Worm (Caenorhabditis elegans) whole organism, late embryonic: ENCODE measurements around the gene C06C6.9.

Source experiments
- C08G9.2 ChIP-seq: sonication (generic microtip); optimal IDR thresholded peaks from 2 replicates; lab custom pipeline; 2016; ENCODE audit warnings: mild to moderate bottlenecking, missing genetic modification characterization, moderate library complexity, missing compliant biosample characterization
- C38D4.7 ChIP-seq: fragments of 200-800 bp; sonication (Bioruptor generic); optimal IDR thresholded peaks from 2 replicates; lab custom pipeline; 2018; ENCODE audit warnings: mild to moderate bottlenecking, missing genetic modification characterization, moderate library complexity, missing compliant biosample characterization
- K02D7.2 ChIP-seq: sonication (generic microtip); optimal IDR thresholded peaks from 2 replicates; lab custom pipeline; 2017; ENCODE audit warnings: mild to moderate bottlenecking, missing genetic modification characterization, missing compliant biosample characterization
- K09A11.1 ChIP-seq: sonication (generic microtip); optimal IDR thresholded peaks from 2 replicates; lab custom pipeline; 2017; ENCODE audit warnings: antibody characterized with exemption, mild to moderate bottlenecking, missing genetic modification characterization, missing compliant biosample characterization; ENCODE audit not compliant: insufficient read depth
- ceh-14 ChIP-seq: sonication (generic microtip); optimal IDR thresholded peaks from 2 replicates; lab custom pipeline; 2016; ENCODE audit warnings: missing genotype, missing genetic modification characterization, missing compliant biosample characterization
- ceh-24 ChIP-seq: sonication (generic microtip); optimal IDR thresholded peaks from 2 replicates; lab custom pipeline; 2016; ENCODE audit warnings: mild to moderate bottlenecking, missing genetic modification characterization, missing compliant biosample characterization
- ceh-30 ChIP-seq: fragments of 150-350 bp; optimal IDR thresholded peaks from 2 replicates; lab custom pipeline; 2014; ENCODE audit warnings: missing biosample characterization, missing genetic modification characterization
- ceh-31 ChIP-seq: sonication (generic microtip); optimal IDR thresholded peaks from 2 replicates; lab custom pipeline; 2016; ENCODE audit warnings: missing genetic modification characterization, missing compliant biosample characterization
- ceh-34 ChIP-seq: sonication (generic microtip); optimal IDR thresholded peaks from 2 replicates; lab custom pipeline; 2016; ENCODE audit warnings: mild to moderate bottlenecking, missing genetic modification characterization, missing compliant biosample characterization
- ceh-45 ChIP-seq: fragments of 200-800 bp; sonication (Bioruptor generic); IDR thresholded peaks from 2 replicates; pipeline ENCODE4 v1.3.6; 2022; ENCODE audit warnings: missing genetic modification reagents, missing genetic modification characterization, missing compliant biosample characterization
- ceh-6 ChIP-seq: fragments of 200-800 bp; sonication (Bioruptor generic); optimal IDR thresholded peaks from 2 replicates; lab custom pipeline; 2018; ENCODE audit warnings: mild to moderate bottlenecking, missing genetic modification characterization, missing compliant biosample characterization
- che-1 ChIP-seq: sonication (generic microtip); optimal IDR thresholded peaks from 2 replicates; lab custom pipeline; 2016; ENCODE audit warnings: mild to moderate bottlenecking, missing genetic modification characterization, missing compliant biosample characterization
- elt-2 ChIP-seq: sonication (generic microtip); optimal IDR thresholded peaks from 2 replicates; lab custom pipeline; 2016; ENCODE audit warnings: missing genetic modification reagents, missing genetic modification characterization, missing compliant biosample characterization
- ets-4 ChIP-seq: sonication (generic microtip); optimal IDR thresholded peaks from 2 replicates; lab custom pipeline; 2016; ENCODE audit warnings: missing genetic modification characterization, missing compliant biosample characterization
- fkh-6 ChIP-seq: sonication (generic microtip); optimal IDR thresholded peaks from 2 replicates; lab custom pipeline; 2016; ENCODE audit warnings: missing genetic modification characterization, missing compliant biosample characterization
- hlh-15 ChIP-seq: sonication (generic microtip); optimal IDR thresholded peaks from 2 replicates; lab custom pipeline; 2016; ENCODE audit warnings: missing genetic modification characterization, missing compliant biosample characterization
- hlh-30 ChIP-seq: sonication (generic microtip); optimal IDR thresholded peaks from 2 replicates; lab custom pipeline; 2017; ENCODE audit warnings: antibody characterized with exemption, missing genetic modification characterization, missing compliant biosample characterization; ENCODE audit not compliant: insufficient read depth
- hlh-6 ChIP-seq: sonication (generic microtip); optimal IDR thresholded peaks from 2 replicates; lab custom pipeline; 2016; ENCODE audit warnings: missing genotype, missing genetic modification characterization, missing compliant biosample characterization
- hlh-8 ChIP-seq: sonication (generic microtip); optimal IDR thresholded peaks from 2 replicates; lab custom pipeline; 2016; ENCODE audit warnings: missing genotype, missing genetic modification characterization, missing compliant biosample characterization
- mec-3 ChIP-seq: sonication (generic microtip); optimal IDR thresholded peaks from 2 replicates; lab custom pipeline; 2016; ENCODE audit warnings: borderline replicate concordance, missing genetic modification characterization, missing compliant biosample characterization
- nfya-1 ChIP-seq: sonication (generic microtip); optimal IDR thresholded peaks from 2 replicates; lab custom pipeline; 2017; ENCODE audit warnings: missing genetic modification characterization, mild to moderate bottlenecking, missing compliant biosample characterization, antibody characterized with exemption, moderate library complexity
- nhr-11 ChIP-seq: fragments of 150-350 bp; optimal IDR thresholded peaks from 2 replicates; lab custom pipeline; 2014; ENCODE audit warnings: missing biosample characterization, missing genetic modification characterization
- pat-9 ChIP-seq: fragments of 200-800 bp; sonication (Bioruptor generic); optimal IDR thresholded peaks from 2 replicates; lab custom pipeline; 2018; ENCODE audit warnings: mild to moderate bottlenecking, missing genetic modification characterization, moderate library complexity, missing compliant biosample characterization
- pax-1 ChIP-seq: fragments of 150-350 bp; optimal IDR thresholded peaks from 2 replicates; lab custom pipeline; 2014; ENCODE audit warnings: missing biosample characterization, missing genetic modification characterization
- pha-2 ChIP-seq: sonication (generic microtip); optimal IDR thresholded peaks from 2 replicates; lab custom pipeline; 2017; ENCODE audit warnings: mild to moderate bottlenecking, missing genetic modification characterization, missing compliant biosample characterization
- pros-1 ChIP-seq: fragments of 150-350 bp; optimal IDR thresholded peaks from 2 replicates; lab custom pipeline; 2014; ENCODE audit warnings: missing biosample characterization, missing genetic modification reagents, missing genetic modification characterization
- ref-2 ChIP-seq: sonication (generic microtip); optimal IDR thresholded peaks from 2 replicates; lab custom pipeline; 2016; ENCODE audit warnings: missing genetic modification characterization, missing compliant biosample characterization
- rnt-1 ChIP-seq: sonication (generic microtip); optimal IDR thresholded peaks from 2 replicates; lab custom pipeline; 2016; ENCODE audit warnings: missing genetic modification characterization, missing compliant biosample characterization
- sdc-2 ChIP-seq: sonication (generic microtip); optimal IDR thresholded peaks from 2 replicates; lab custom pipeline; 2016; ENCODE audit warnings: missing genotype, missing genetic modification characterization, missing compliant biosample characterization
- syd-9 ChIP-seq: sonication (generic microtip); optimal IDR thresholded peaks from 2 replicates; lab custom pipeline; 2016; ENCODE audit warnings: mild to moderate bottlenecking, missing genetic modification characterization, moderate library complexity, missing compliant biosample characterization
- tbx-2 ChIP-seq: sonication (generic microtip); optimal IDR thresholded peaks from 2 replicates; lab custom pipeline; 2016; ENCODE audit warnings: missing genetic modification characterization, missing compliant biosample characterization
- ttx-3 ChIP-seq: sonication (generic microtip); optimal IDR thresholded peaks from 2 replicates; lab custom pipeline; 2016; ENCODE audit warnings: missing genetic modification reagents, missing genetic modification characterization, missing compliant biosample characterization
- unc-55 ChIP-seq: sonication (generic microtip); optimal IDR thresholded peaks from 2 replicates; lab custom pipeline; 2017; ENCODE audit warnings: missing biosample characterization, missing genetic modification reagents, missing genetic modification characterization
- unc-86 ChIP-seq: sonication (generic microtip); optimal IDR thresholded peaks from 2 replicates; lab custom pipeline; 2016; ENCODE audit warnings: missing genetic modification characterization, missing compliant biosample characterization
- ztf-16 ChIP-seq: sonication (generic microtip); optimal IDR thresholded peaks from 2 replicates; lab custom pipeline; 2017; ENCODE audit warnings: missing genetic modification characterization, missing compliant biosample characterization

The C06C6.9 gene

DNA sequence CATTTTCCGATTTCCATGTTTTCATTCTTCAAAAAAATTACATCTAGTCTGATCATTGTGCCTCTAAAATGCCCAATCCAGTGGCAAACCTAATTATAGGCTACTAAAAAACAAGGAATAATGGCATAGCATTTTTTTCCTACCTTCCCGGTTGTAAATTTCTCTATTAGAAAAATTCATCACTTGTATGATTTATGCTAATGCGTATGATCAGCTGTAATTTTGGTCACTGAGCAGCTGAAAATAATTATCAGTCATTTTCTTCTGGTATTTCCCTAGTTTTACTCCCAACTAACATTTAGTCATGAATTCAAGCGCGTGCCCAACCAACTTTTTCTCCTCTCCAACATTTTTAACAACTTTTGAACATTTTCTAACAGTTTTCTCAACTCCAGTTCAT, 41.1 kb downstream of the C06C6.9 start, which contains the start of gene srh-186:
Gene srh-186 (plus strand): TSS at position 301 of the 400 bp plus-strand sequence.
- TF ChIP-seq sdc-2 (tag; lab: Kevin White, UChicago) = no peak
- no peak for TF ChIP-seq pros-1 (tag; lab: Kevin White, UChicago)
- TF ChIP-seq ttx-3 (tag; lab: Kevin White, UChicago) = no peak

DNA sequence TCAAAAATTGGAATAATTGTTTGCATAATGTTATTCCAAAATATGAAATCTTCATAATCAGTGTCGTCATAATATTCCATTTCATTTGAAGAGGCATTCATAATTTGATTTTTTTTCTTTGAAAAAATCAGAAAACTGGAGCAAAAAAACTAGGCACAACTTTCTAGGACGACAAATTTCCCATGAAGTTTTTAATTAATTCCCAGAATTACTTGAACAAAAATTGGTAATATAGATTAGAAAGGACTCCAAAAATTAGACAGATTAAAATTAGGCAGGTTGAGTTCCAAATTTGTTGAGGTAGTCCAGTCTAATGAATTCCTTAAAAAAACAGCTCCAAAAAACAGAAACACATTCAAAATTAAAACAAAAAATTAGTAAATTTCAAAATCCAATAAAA, 41.6 kb downstream of the C06C6.9 start, which contains the start of gene srw-57:
Gene srw-57 (minus strand): TSS at position 101 of the 400 bp plus-strand sequence.
- TF ChIP-seq K02D7.2 (tag; lab: Kevin White, UChicago) (no peak), fkh-6 (tag; lab: Kevin White, UChicago) (no peak), ceh-6 (GFP tag; lab: Kevin White, UChicago) (no peak), rnt-1 (tag; lab: Kevin White, UChicago) (no peak), tbx-2 (tag; lab: Kevin White, UChicago) (no peak), che-1 (tag; lab: Kevin White, UChicago) (no peak)

DNA sequence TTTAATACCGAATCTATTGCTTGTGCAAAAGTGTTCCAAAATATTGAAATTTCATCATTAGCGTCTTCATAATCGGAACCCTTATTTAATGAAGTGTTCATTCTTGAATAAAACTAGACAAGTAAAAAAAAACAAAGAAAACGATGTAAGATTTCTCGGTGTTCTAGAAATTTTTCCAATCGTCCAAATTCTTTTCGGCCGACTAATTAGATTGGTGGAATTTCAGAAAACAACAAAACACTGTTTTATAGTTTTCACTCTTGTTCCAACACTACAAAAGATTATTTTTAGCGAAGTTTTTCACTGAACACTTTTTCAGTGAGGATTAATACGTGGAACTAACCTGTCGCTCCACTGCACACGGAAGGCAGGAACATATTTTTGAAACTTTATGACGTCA, 43.8 kb downstream of the C06C6.9 start, which contains the start of gene srw-56:
Gene srw-56 (minus strand): TSS at position 101 of the 400 bp plus-strand sequence.
- TF ChIP-seq C38D4.7 (GFP tag; lab: Kevin White, UChicago) (no peak), ceh-34 (tag; lab: Kevin White, UChicago) (no peak), hlh-8 (tag; lab: Kevin White, UChicago) (no peak), hlh-6 (tag; lab: Kevin White, UChicago) (no peak), ceh-31 (tag; lab: Kevin White, UChicago) (no peak), unc-55 (no peak), syd-9 (no peak), hlh-15 (no peak), nfya-1 (tag; lab: Kevin White, UChicago) (no peak), ref-2 (tag; lab: Kevin White, UChicago) (no peak), pax-1 (tag; lab: Kevin White, UChicago) (no peak), ets-4 (no peak), sdc-2 (tag; lab: Kevin White, UChicago) (no peak), hlh-30 (tag; lab: Kevin White, UChicago) (no peak), pat-9 (tag; lab: Kevin White, UChicago) (no peak)

DNA sequence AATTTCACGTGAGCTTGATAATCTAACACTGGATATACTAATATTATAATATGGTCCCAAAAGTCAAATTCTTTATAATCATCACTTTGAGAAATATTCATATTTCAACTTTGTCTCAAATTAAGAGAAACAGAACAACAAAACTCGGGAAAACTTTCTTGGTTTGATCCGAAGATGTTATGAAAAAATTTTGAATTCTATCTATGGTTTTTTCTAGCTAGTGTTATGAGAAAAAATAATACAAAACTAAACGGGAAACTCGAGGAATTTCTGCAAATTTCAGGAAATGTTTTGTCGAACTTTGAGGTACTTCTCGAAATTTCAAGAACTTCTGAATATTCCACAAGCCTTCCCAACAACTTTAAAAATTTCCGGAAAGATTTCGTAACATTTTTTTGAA, 45.7 kb downstream of the C06C6.9 start, which contains the start of gene srw-59:
Gene srw-59 (minus strand): TSS at position 101 of the 400 bp plus-strand sequence.
- TF ChIP-seq K09A11.1 (no peak), ztf-16 (tag; lab: Kevin White, UChicago) (no peak), mec-3 (tag; lab: Kevin White, UChicago) (no peak), ttx-3 (tag; lab: Kevin White, UChicago) (no peak), pha-2 (no peak), elt-2 (tag; lab: Kevin White, UChicago) (no peak), C08G9.2 (no peak), ref-2 (tag; lab: Kevin White, UChicago) (no peak), nfya-1 (tag; lab: Kevin White, UChicago) (no peak), ceh-14 (tag; lab: Kevin White, UChicago) (no peak), ceh-24 (no peak), rnt-1 (tag; lab: Kevin White, UChicago) (no peak), ceh-6 (GFP tag; lab: Kevin White, UChicago) (no peak), nhr-11 (tag; lab: Kevin White, UChicago) (no peak), ceh-30 (tag; lab: Kevin White, UChicago) (no peak), ceh-45 (no peak), unc-86 (tag; lab: Kevin White, UChicago) (no peak)
